Worm (Caenorhabditis elegans) whole organism, midembryonic: Measurements from ENCODE around the gene C50D2.10.
"Not testable (repeated sequence)": the region's sequence is repeated elsewhere in the genome, so short reads cannot be mapped to it uniquely, and the experiment has no call there.

ENCODE experiments used
- flt-1 ChIP-seq: fragments of 200-800 bp; sonication (Bioruptor generic); IDR thresholded peaks from 2 replicates; pipeline ENCODE4 v1.3.6; 2022; ENCODE audit warnings: missing genetic modification characterization, missing compliant biosample characterization
- klf-2 ChIP-seq: fragments of 200-800 bp; sonication (Bioruptor generic); conservative IDR thresholded peaks from 2 replicates; pipeline ENCODE4 v1.3.6; 2022; ENCODE audit warnings: missing genetic modification reagents, missing genetic modification characterization, missing compliant biosample characterization
- med-1 ChIP-seq: sonication (generic microtip); optimal IDR thresholded peaks from 2 replicates; lab custom pipeline; 2017; ENCODE audit warnings: missing genetic modification characterization, mild to moderate bottlenecking, missing compliant biosample characterization, antibody characterized with exemption, missing genetic modification reagents; ENCODE audit not compliant: insufficient read depth
- ref-1 ChIP-seq: fragments of 200-800 bp; sonication (Bioruptor generic); conservative IDR thresholded peaks from 2 replicates; pipeline ENCODE4 v1.3.6; 2022; ENCODE audit warnings: missing genetic modification reagents, missing genetic modification characterization, missing compliant biosample characterization
- tab-1 ChIP-seq: fragments of 200-800 bp; sonication (Bioruptor generic); IDR thresholded peaks from 2 replicates; pipeline ENCODE4 v1.3.6; 2022; ENCODE audit warnings: missing genetic modification characterization, missing compliant biosample characterization
- ztf-23 ChIP-seq: fragments of 200-800 bp; sonication (Bioruptor generic); IDR thresholded peaks from 2 replicates; pipeline ENCODE4 v1.3.6; 2022; ENCODE audit warnings: missing genetic modification reagents, missing genetic modification characterization, missing compliant biosample characterization
- ztf-29 ChIP-seq: fragments of 200-800 bp; sonication (Bioruptor generic); IDR thresholded peaks from 2 replicates; pipeline ENCODE4 v1.3.6; 2022; ENCODE audit warnings: missing genetic modification reagents, missing genetic modification characterization, missing compliant biosample characterization

ce11 chrII:98894-99293, at the start of gene C50D2.10:
- not testable (repeated sequence) for TF ChIP-seq ref-1 (GFP tag; lab: Robert Waterston, UW); tab-1; ztf-29 (GFP tag; lab: Robert Waterston, UW); klf-2 (GFP tag; lab: Robert Waterston, UW); ztf-23 (GFP tag; lab: Robert Waterston, UW); flt-1; med-1 (GFP tag; lab: Kevin White, UChicago)
